Fruit fly (Drosophila melanogaster): ENCODE results near the gene fd96Ca.
A peak's percentile ranks its signal among the peaks of the same experiment; 100 is the strongest.

fd96Ca gene

DNA sequence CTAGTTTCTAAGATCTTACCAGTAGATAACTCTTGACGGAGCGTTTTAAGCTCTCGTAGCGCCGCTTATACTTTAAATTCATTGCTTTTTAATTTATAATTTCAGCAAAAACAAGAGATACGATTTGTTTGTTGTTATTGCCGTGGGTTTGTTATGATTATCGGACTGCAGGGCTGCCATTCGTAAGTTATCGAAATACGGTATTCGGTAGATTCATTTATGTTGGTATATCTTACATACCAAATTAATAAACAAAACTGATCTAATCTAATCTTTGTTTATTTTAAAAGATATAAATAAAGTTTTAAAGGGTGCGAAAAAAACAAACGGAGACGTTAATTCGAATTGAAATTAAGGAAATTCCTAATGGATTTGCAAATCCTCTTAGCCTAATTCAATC, 26.5 kb upstream of the fd96Ca start, which contains the start of the genes CG31111 and stac:
Gene CG31111 (minus strand): TSS at position 162 of the 400 bp plus-strand sequence.
Gene stac (plus strand): TSS at position 271 of the 400 bp plus-strand sequence.
- TF ChIP-seq sage (GFP tag; optimal IDR thresholded peaks at IDR 0.05) (peak; percentile 52), Dfd (GFP tag; optimal IDR thresholded peaks at IDR 0.05) (no peak), Rel (GFP tag; optimal IDR thresholded peaks at IDR 0.05) (no peak), Rel (tag; optimal IDR thresholded peaks at IDR 0.05) (peak; percentile 22)

DNA sequence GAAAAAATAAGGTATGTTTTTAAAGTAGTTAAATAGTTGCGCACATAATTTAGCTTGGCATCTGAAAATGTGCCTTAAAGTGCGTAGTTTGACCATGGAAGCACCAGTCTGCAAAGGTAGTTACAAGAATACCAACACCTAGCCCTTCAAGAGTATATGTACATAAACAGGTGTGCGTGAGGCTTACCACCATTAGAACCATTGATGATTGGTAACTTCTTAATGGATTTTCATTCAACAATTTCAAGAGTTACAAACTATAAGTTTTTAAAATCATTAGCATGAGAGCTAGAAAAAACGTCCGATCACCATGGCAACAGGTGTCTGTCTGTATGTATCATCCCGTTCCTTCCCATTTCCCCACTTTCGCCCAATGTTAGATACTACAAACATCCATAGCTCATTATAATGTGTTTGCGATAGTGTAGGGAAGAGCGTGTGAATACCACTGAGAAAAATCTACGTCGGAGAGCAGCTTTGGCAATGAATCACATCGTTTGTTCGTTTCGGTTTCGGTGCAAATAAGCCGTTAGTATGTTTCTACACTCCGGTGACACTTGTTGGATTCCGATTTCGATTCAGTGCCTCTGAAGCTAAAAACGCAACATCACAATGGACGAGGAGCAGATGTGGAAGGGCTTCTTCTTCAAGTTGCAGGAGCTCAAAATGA, 25.9 kb upstream of the fd96Ca start:
- TF ChIP-seq ey (GFP tag; optimal IDR thresholded peaks at IDR 0.05), result no peak
- TF ChIP-seq Rel (GFP tag; optimal IDR thresholded peaks at IDR 0.05), result no peak
- TF ChIP-seq Rel (tag; optimal IDR thresholded peaks at IDR 0.05), result peak; percentile 72
- TF ChIP-seq sv (GFP tag; optimal IDR thresholded peaks at IDR 0.05), result no peak

DNA sequence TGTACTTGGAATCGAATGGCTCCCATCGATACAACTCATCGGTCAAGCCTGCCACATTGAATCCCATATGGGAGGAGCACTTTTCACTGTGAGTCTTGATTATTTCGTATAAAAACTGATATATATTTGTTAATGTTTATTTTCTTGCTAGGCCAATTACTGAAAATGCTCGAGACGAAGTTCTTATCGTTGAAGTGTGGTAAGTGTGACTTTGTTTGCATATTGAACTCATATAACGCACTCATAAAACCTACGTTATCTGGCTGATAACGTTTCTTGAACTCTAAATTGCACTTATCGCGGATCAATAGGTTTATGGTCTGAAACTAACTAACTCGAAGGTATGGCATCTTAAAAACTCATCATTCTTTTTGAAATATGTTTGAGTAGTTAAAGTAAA, 22.0 kb upstream of the fd96Ca start:
- TF ChIP-seq pan (optimal IDR thresholded peaks at IDR 0.05), result no peak
- no peak for TF ChIP-seq brk (GFP tag; optimal IDR thresholded peaks at IDR 0.05)
- no peak for TF ChIP-seq Hnf4 (GFP tag; optimal IDR thresholded peaks at IDR 0.05)
- no peak for TF ChIP-seq Myc (optimal IDR thresholded peaks at IDR 0.05)
- TF ChIP-seq Dfd (GFP tag; optimal IDR thresholded peaks at IDR 0.05), result no peak
- TF ChIP-seq CrebA (GFP tag; optimal IDR thresholded peaks at IDR 0.05; ENCODE audit: borderline replicate concordance), result no peak
- no peak for TF ChIP-seq N (GFP tag; optimal IDR thresholded peaks at IDR 0.05)
- TF ChIP-seq Jra (GFP tag; optimal IDR thresholded peaks at IDR 0.05), result no peak
- no peak for TF ChIP-seq sv (GFP tag; optimal IDR thresholded peaks at IDR 0.05)
- TF ChIP-seq Rel (GFP tag; optimal IDR thresholded peaks at IDR 0.05), result no peak
- no peak for TF ChIP-seq Rel (tag; optimal IDR thresholded peaks at IDR 0.05)
- no peak for TF ChIP-seq sage (GFP tag; optimal IDR thresholded peaks at IDR 0.05)
- no peak for TF ChIP-seq Hr83 (GFP tag; optimal IDR thresholded peaks at IDR 0.05; ENCODE audit: poor library complexity, severe bottlenecking)
- TF ChIP-seq jim (GFP tag; optimal IDR thresholded peaks at IDR 0.05), result no peak
- no peak for TF ChIP-seq usp (GFP tag; optimal IDR thresholded peaks at IDR 0.05)
- no peak for TF ChIP-seq GATAd (GFP tag; optimal IDR thresholded peaks at IDR 0.05)

DNA sequence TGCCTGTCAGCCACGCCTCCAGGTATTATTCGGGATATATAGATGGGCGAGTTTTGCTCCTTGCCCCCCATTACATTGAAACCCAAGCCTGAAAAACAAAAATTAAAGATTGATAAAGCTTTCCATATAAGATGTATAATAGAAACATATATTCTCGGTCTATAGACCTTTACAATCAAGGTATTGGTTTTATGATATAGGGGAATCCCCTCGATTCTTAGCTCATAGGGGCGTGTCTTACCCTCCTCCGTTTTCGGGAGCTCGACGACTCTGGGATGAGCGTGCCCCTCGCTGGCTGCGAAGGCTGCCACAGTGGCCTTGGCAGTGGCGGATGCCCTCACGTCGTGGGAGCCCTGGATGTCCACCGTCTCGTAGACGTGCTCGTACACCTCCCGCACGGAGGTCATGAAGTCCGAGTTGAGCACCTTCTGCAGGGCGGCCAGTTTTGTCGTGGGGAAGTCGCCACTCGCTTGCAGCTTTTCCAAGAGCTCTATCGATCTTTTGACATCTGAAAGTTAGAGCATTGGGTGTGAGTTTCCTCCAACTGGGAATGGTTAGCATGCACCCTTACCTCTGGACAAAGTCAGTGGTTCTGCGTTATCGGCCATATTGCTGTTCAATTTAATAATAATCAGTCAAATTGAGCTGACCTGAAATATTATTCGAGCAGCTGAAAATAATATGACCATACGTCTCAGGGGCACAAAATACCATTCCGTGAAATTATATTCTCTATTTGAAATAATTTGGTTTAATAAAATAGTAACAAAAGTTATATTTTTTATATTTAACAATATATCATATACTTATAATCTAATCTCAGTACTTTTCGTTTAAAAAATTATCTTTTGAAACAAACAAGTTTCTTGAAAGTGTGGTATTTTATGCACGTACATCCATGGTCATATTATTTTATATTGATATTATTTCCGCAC, 17.3 kb upstream of the fd96Ca start, which contains the start of the genes veli and PQBP1:
Gene veli (minus strand): TSS at position 685 of the 935 bp plus-strand sequence.
Gene PQBP1 (plus strand): TSS at position 885 of the 935 bp plus-strand sequence.
- no peak for TF ChIP-seq pan (optimal IDR thresholded peaks at IDR 0.05)
- TF ChIP-seq Rel (GFP tag; optimal IDR thresholded peaks at IDR 0.05), result no peak
- TF ChIP-seq Rel (tag; optimal IDR thresholded peaks at IDR 0.05), result peak; percentile 95

DNA sequence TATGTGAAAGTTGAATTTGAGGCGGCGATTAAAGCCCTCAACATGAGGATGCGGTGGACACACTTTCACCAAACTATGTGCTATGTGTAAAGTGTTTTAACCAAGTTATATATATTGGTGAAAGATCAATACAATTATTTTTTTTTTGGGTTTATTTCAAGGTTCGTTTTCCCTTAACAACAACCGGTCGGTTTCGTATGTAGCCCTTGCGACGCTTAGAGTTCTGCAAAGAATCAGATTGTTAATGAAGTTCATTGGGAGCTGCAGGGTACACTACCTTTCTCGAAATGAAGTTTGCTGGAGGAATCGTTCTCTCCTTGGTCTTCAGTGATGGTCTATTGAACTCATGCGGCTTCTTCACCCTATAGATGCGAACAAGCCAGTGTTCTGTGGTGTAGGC, 15.6 kb upstream of the fd96Ca start:
- TF ChIP-seq sv (GFP tag; optimal IDR thresholded peaks at IDR 0.05), result no peak
- no peak for TF ChIP-seq GATAd (GFP tag; optimal IDR thresholded peaks at IDR 0.05)
- no peak for TF ChIP-seq pan (optimal IDR thresholded peaks at IDR 0.05)
- TF ChIP-seq brk (GFP tag; optimal IDR thresholded peaks at IDR 0.05), result no peak
- TF ChIP-seq CG32264 (GFP tag; optimal IDR thresholded peaks at IDR 0.05), result no peak
- TF ChIP-seq psq (GFP tag; optimal IDR thresholded peaks at IDR 0.05), result no peak
- TF ChIP-seq br (GFP tag; optimal IDR thresholded peaks at IDR 0.05), result no peak
- no peak for TF ChIP-seq rgr (GFP tag; optimal IDR thresholded peaks at IDR 0.05)
- no peak for TF ChIP-seq lola (GFP tag; optimal IDR thresholded peaks at IDR 0.05)
- TF ChIP-seq N (GFP tag; optimal IDR thresholded peaks at IDR 0.05), result no peak
- TF ChIP-seq HLH106 (tag; optimal IDR thresholded peaks at IDR 0.05), result no peak
- no peak for TF ChIP-seq Sp1 (GFP tag; optimal IDR thresholded peaks at IDR 0.05)
- TF ChIP-seq Vsx2 (GFP tag; optimal IDR thresholded peaks at IDR 0.05; ENCODE audit: partially characterized antibody), result no peak

DNA sequence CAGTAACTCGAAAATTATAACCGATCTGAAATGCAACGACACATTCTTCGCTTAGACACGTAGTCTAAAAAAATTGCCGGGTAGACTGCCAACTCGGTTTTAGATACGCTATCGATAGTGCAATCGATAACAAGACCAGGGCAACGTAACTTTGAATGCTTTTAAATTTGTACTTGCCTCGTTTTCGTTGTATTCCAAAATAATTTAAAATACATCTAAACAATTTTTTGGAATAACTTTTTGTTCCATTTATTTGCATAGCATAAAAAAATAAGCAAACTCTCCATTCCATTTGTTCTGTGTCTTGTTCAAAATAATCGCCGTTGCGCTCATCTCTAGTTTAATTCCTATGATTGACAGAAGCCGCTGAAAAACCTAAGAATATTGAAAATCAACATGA, 12.9 kb upstream of the fd96Ca start, which contains the start of the genes Stt3B and CG11839:
Gene Stt3B (minus strand): TSS at position 69 of the 400 bp plus-strand sequence.
Gene CG11839 (plus strand): TSS at position 359 of the 400 bp plus-strand sequence.
- peak; percentile 61 for TF ChIP-seq psq (GFP tag; optimal IDR thresholded peaks at IDR 0.05)
- TF ChIP-seq sage (GFP tag; optimal IDR thresholded peaks at IDR 0.05), result peak; percentile 2
- TF ChIP-seq Dfd (GFP tag; optimal IDR thresholded peaks at IDR 0.05), result no peak
- TF ChIP-seq br (GFP tag; optimal IDR thresholded peaks at IDR 0.05), result no peak
- TF ChIP-seq Sp1 (GFP tag; optimal IDR thresholded peaks at IDR 0.05), result no peak
- TF ChIP-seq N (GFP tag; optimal IDR thresholded peaks at IDR 0.05), result no peak
- no peak for TF ChIP-seq usp (GFP tag; optimal IDR thresholded peaks at IDR 0.05)
- peak; percentile 84 for TF ChIP-seq dsf (GFP tag; optimal IDR thresholded peaks at IDR 0.05; ENCODE audit: borderline replicate concordance)
- peak; percentile 87 for TF ChIP-seq woc (GFP tag; optimal IDR thresholded peaks at IDR 0.05)
- no peak for TF ChIP-seq jim (GFP tag; optimal IDR thresholded peaks at IDR 0.05)
- TF ChIP-seq foxo (GFP tag; optimal IDR thresholded peaks at IDR 0.05), result peak in 1 of 2 experiments; percentile 84
- no peak for TF ChIP-seq lola (GFP tag; optimal IDR thresholded peaks at IDR 0.05)
- peak; percentile 29 for TF ChIP-seq Hr83 (GFP tag; optimal IDR thresholded peaks at IDR 0.05; ENCODE audit: poor library complexity, severe bottlenecking)
- TF ChIP-seq sv (GFP tag; optimal IDR thresholded peaks at IDR 0.05), result peak; percentile 59
- TF ChIP-seq OdsH (GFP tag; optimal IDR thresholded peaks at IDR 0.05), result peak; percentile 75
- TF ChIP-seq Myc (optimal IDR thresholded peaks at IDR 0.05), result no peak
- TF ChIP-seq Rel (GFP tag; optimal IDR thresholded peaks at IDR 0.05), result no peak
- peak; percentile 61 for TF ChIP-seq Rel (tag; optimal IDR thresholded peaks at IDR 0.05)
- peak; percentile 83 for TF ChIP-seq HLH106 (tag; optimal IDR thresholded peaks at IDR 0.05)
- TF ChIP-seq Hr78 (GFP tag; optimal IDR thresholded peaks at IDR 0.05), result no peak
- TF ChIP-seq Jra (GFP tag; optimal IDR thresholded peaks at IDR 0.05), result peak; percentile 91
- no peak for TF ChIP-seq Mio (GFP tag; optimal IDR thresholded peaks at IDR 0.05)
- TF ChIP-seq tai (GFP tag; optimal IDR thresholded peaks at IDR 0.05), result no peak
- peak; percentile 85 for TF ChIP-seq h (GFP tag; optimal IDR thresholded peaks at IDR 0.05)
- TF ChIP-seq CG32264 (GFP tag; optimal IDR thresholded peaks at IDR 0.05), result peak; percentile 1
- TF ChIP-seq ey (GFP tag; optimal IDR thresholded peaks at IDR 0.05), result peak; percentile 78
- no peak for TF ChIP-seq rgr (GFP tag; optimal IDR thresholded peaks at IDR 0.05)
